Fruit fly (Drosophila melanogaster): Measurements from ENCODE around the gene Archease.

DNA sequence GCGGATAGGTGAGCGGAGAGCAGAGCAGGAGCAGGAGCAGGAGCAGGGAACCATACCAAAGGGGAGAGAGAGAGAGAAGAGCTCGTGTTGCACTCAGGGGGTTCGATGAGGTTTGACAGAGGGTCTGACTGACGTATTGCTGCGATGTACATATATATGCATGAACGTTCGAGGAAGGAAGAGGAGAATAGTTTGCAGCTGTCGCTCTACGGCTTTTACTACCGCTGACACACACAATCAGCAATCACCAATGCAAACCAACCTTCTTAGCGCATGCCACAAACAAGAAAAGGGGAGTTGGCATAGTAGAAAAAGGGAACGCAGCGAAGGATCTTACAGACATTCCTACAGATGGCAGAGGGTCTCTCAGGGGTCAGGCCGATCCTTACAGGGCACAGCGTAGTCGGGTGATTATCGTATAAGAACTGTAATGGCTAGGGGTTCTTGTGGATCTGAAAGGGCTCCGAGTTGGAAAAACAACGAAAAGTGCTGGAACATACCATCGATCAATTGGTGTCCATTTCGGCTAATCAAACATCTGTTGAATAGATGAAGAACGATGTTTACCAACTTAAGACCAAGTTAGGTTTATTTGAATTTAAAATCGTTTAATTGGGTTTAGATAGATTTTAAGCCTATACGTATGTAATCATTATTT is 22.3 kb downstream of the Archease start:
- TF ChIP-seq usp (GFP tag; optimal IDR thresholded peaks at IDR 0.05) (no peak), Dll (optimal IDR thresholded peaks at IDR 0.05) (no peak), psq (optimal IDR thresholded peaks at IDR 0.05) (no peak), pan (optimal IDR thresholded peaks at IDR 0.05) (no peak), CG8478 (optimal IDR thresholded peaks at IDR 0.05) (no peak)
